Fruit fly (Drosophila melanogaster) whole organism, pupa: Measurements from ENCODE around the gene RYa-R.

Source experiments
- CG12605 ChIP-seq: fragments of 200-800 bp; sonication (Bioruptor generic); IDR thresholded peaks from 2 replicates; pipeline ENCODE4 v1.3.6; 2022; ENCODE audit warnings: missing biosample characterization, missing genetic modification characterization
- CG14655 ChIP-seq: fragments of 200-800 bp; sonication (Bioruptor generic); optimal IDR thresholded peaks from 3 replicates; lab custom pipeline; 2017; ENCODE audit warnings: mild to moderate bottlenecking, missing biosample characterization, missing genetic modification reagents, missing genetic modification characterization
- CG15710 ChIP-seq: fragments of 200-800 bp; sonication (Bioruptor generic); optimal IDR thresholded peaks from 2 replicates; lab custom pipeline; 2018; ENCODE audit warnings: missing biosample characterization, mild to moderate bottlenecking, missing genetic modification characterization, moderate library complexity
- Ets98B ChIP-seq: fragments of 200-800 bp; sonication (Bioruptor generic); IDR thresholded peaks from 2 replicates; pipeline ENCODE4 v1.3.6; 2022; ENCODE audit warnings: missing biosample characterization, missing genetic modification characterization
- gl ChIP-seq: fragments of 200-800 bp; sonication (Bioruptor generic); optimal IDR thresholded peaks from 2 replicates; lab custom pipeline; 2018; ENCODE audit warnings: missing biosample characterization, mild to moderate bottlenecking, missing genetic modification characterization

DNA sequence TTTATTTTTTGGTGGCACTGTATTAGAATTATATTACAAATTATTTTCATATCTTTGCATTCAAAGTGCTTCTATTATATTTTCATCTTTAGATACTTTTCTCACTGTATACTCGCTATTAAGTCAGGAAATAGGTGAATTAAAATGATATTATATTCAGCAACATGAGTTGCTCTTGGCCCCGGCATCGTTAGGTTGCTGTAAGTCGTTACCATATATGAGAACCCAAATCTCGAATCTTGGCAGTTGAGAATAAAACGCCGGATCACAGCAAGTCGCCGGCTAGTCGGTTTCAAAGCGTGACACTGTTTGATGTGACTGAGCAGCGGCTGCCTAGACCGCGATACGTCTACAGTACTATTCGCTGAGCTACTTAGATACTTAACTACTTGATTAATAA, 97.5 kb downstream of the RYa-R start, which contains the start of gene CG14259:
- no peak for TF ChIP-seq Ets98B (GFP tag; lab: Robert Waterston, UW)
- TF ChIP-seq gl (tag; lab: Kevin White, UChicago), result no peak
- TF ChIP-seq CG14655 (GFP tag; lab: Kevin White, UChicago), result no peak
- TF ChIP-seq CG12605 (GFP tag; lab: Robert Waterston, UW), result no peak
- no peak for TF ChIP-seq CG15710 (tag; lab: Kevin White, UChicago)
